Fruit fly (Drosophila melanogaster) whole organism, embryonic: ENCODE results near the gene Glys.

Source experiments
- Bgb ChIP-seq: fragments of 200-800 bp; sonication (Bioruptor generic); IDR thresholded peaks from 2 replicates; pipeline ENCODE4 v1.3.6; 2022; ENCODE audit warnings: missing biosample characterization, missing genetic modification characterization; ENCODE audit not compliant: partially characterized antibody
- CG13894 ChIP-seq: fragments of 200-800 bp; sonication (Bioruptor generic); optimal IDR thresholded peaks from 3 replicates; lab custom pipeline; 2018; ENCODE audit warnings: missing biosample characterization, mild to moderate bottlenecking, missing genetic modification characterization, moderate library complexity
- CG18619 ChIP-seq: fragments of 200-800 bp; sonication (Bioruptor generic); optimal IDR thresholded peaks from 3 replicates; lab custom pipeline; 2017; ENCODE audit warnings: missing biosample characterization, mild to moderate bottlenecking, missing genetic modification characterization
- CoRest ChIP-seq: fragments of 200-800 bp; sonication (Bioruptor generic); optimal IDR thresholded peaks from 3 replicates; lab custom pipeline; 2018; ENCODE audit warnings: missing biosample characterization, mild to moderate bottlenecking, missing genetic modification characterization, moderate library complexity
- Ets65A ChIP-seq: fragments of 200-800 bp; sonication (Bioruptor generic); peaks from one replicate; lab custom pipeline; 2016; ENCODE audit warnings: missing biosample characterization, missing genetic modification characterization
- ato ChIP-seq: fragments of 200-800 bp; sonication (Bioruptor generic); IDR thresholded peaks from 2 replicates; pipeline ENCODE4 v1.3.6; 2022; ENCODE audit warnings: missing biosample characterization, missing genetic modification characterization; ENCODE audit not compliant: partially characterized antibody
- ind ChIP-seq: fragments of 200-800 bp; sonication (Bioruptor generic); optimal IDR thresholded peaks from 3 replicates; lab custom pipeline; 2016; ENCODE audit warnings: missing biosample characterization, missing genetic modification characterization
- lov ChIP-seq, 2 experiments: fragments of 200-800 bp in 1 of 2; fragments of >200 bp in 1 of 2; sonication (Bioruptor generic) in 1 of 2; IDR thresholded peaks in 1 of 2; optimal IDR thresholded peaks in 1 of 2; 2 replicates in 1 of 2; 3 replicates in 1 of 2; pipeline versions ENCODE4 v1.3.6 to Lab custom; 2017 to 2022; ENCODE audit warnings: missing biosample characterization in 1 of 2, missing genetic modification characterization in 1 of 2

dm6 chr3R:15148562-15148961 is 1.2 kb upstream of the Glys start:
- TF ChIP-seq Ets65A (GFP tag; lab: Kevin White, UChicago) (no peak), lov (optimal IDR thresholded peaks at IDR 0.05; lab: Kevin White, UChicago) (no peak), lov (GFP tag; IDR thresholded peaks at IDR 0.05; lab: Robert Waterston, UW) (no peak), ind (GFP tag; lab: Kevin White, UChicago) (no peak), Bgb (GFP tag; lab: Robert Waterston, UW) (no peak), CoRest (tag; lab: Kevin White, UChicago) (no peak), ato (GFP tag; lab: Robert Waterston, UW) (no peak), CG13894 (tag; lab: Kevin White, UChicago) (no peak), CG18619 (GFP tag; lab: Kevin White, UChicago) (no peak)
